Fruit fly (Drosophila melanogaster) whole organism, prepupa: Measurements from ENCODE around the gene CG8100.

ENCODE experiments used
- Blimp-1 ChIP-seq: fragments of 200-800 bp; sonication (Bioruptor generic); optimal IDR thresholded peaks from 3 replicates; lab custom pipeline; 2017; ENCODE audit warnings: missing biosample characterization, missing genetic modification characterization, mild to moderate bottlenecking, moderate library complexity, missing genetic modification reagents
- CG10631 ChIP-seq: fragments of 200-800 bp; sonication (Bioruptor generic); optimal IDR thresholded peaks from 2 replicates; lab custom pipeline; 2016; ENCODE audit warnings: missing biosample characterization, missing genetic modification characterization
- CG10669 ChIP-seq: fragments of 200-800 bp; sonication (Bioruptor generic); optimal IDR thresholded peaks from 3 replicates; lab custom pipeline; 2018; ENCODE audit warnings: missing biosample characterization, mild to moderate bottlenecking, missing genetic modification characterization, moderate library complexity
- CG11294 ChIP-seq: fragments of 200-800 bp; sonication (Bioruptor generic); IDR thresholded peaks from 2 replicates; pipeline ENCODE4 v1.3.6; 2022; ENCODE audit warnings: missing biosample characterization, missing genetic modification characterization
- CG15336 ChIP-seq: fragments of 200-800 bp; sonication (Bioruptor generic); IDR thresholded peaks from 2 replicates; pipeline ENCODE4 v1.3.6; 2022; ENCODE audit warnings: missing biosample characterization, missing genetic modification characterization
- CG1621 ChIP-seq: fragments of 200-800 bp; sonication (Bioruptor generic); optimal IDR thresholded peaks from 3 replicates; lab custom pipeline; 2018; ENCODE audit warnings: missing biosample characterization, mild to moderate bottlenecking, missing genetic modification characterization
- CG3032 ChIP-seq: fragments of 200-800 bp; optimal IDR thresholded peaks from 2 replicates; lab custom pipeline; 2019; ENCODE audit warnings: missing biosample characterization, mild to moderate bottlenecking, missing genetic modification characterization, moderate library complexity
- CG31627 ChIP-seq: fragments of 200-800 bp; sonication (Bioruptor generic); optimal IDR thresholded peaks from 3 replicates; lab custom pipeline; 2016; ENCODE audit warnings: missing biosample characterization, missing genetic modification characterization
- CG32006 ChIP-seq: fragments of 200-800 bp; sonication (Bioruptor generic); optimal IDR thresholded peaks from 3 replicates; lab custom pipeline; 2017; ENCODE audit warnings: missing biosample characterization, mild to moderate bottlenecking, missing genetic modification characterization
- CG34406 ChIP-seq: fragments of 200-800 bp; sonication (Bioruptor generic); optimal IDR thresholded peaks from 3 replicates; lab custom pipeline; 2016; ENCODE audit warnings: missing biosample characterization, missing genetic modification characterization
- CG3919 ChIP-seq: fragments of 200-800 bp; sonication (Bioruptor generic); optimal IDR thresholded peaks from 3 replicates; lab custom pipeline; 2016; ENCODE audit warnings: missing biosample characterization, missing genetic modification characterization
- CG6163 ChIP-seq: fragments of 200-800 bp; sonication (Bioruptor generic); IDR thresholded peaks from 3 replicates; pipeline ENCODE4 v1.3.6; 2022; ENCODE audit warnings: missing biosample characterization, missing genetic modification characterization
- CG6276 ChIP-seq: fragments of 200-800 bp; sonication (Bioruptor generic); optimal IDR thresholded peaks from 2 replicates; lab custom pipeline; 2017; ENCODE audit warnings: missing biosample characterization, mild to moderate bottlenecking, missing genetic modification characterization
- CG6808 ChIP-seq: fragments of 200-800 bp; sonication (Bioruptor generic); optimal IDR thresholded peaks from 3 replicates; lab custom pipeline; 2017; ENCODE audit warnings: missing biosample characterization, missing genetic modification characterization, mild to moderate bottlenecking, moderate library complexity, missing genetic modification reagents
- CG6854 ChIP-seq: fragments of 200-800 bp; sonication (Bioruptor generic); optimal IDR thresholded peaks from 2 replicates; lab custom pipeline; 2017; ENCODE audit warnings: missing biosample characterization, mild to moderate bottlenecking, missing genetic modification characterization
- CG7368 ChIP-seq: fragments of 200-800 bp; sonication (Bioruptor generic); optimal IDR thresholded peaks from 3 replicates; lab custom pipeline; 2016; ENCODE audit warnings: missing biosample characterization, missing genetic modification characterization
- CG8119 ChIP-seq: fragments of 200-800 bp; sonication (Bioruptor generic); IDR thresholded peaks from 3 replicates; pipeline ENCODE4 v1.3.6; 2022; ENCODE audit warnings: missing biosample characterization, missing genetic modification characterization
- CG8319 ChIP-seq: fragments of 200-800 bp; sonication (Bioruptor generic); optimal IDR thresholded peaks from 3 replicates; lab custom pipeline; 2016; ENCODE audit warnings: missing biosample characterization, missing genetic modification characterization
- CG8632 ChIP-seq: fragments of 200-800 bp; sonication (Bioruptor generic); optimal IDR thresholded peaks from 3 replicates; lab custom pipeline; 2016; ENCODE audit warnings: missing biosample characterization, missing genetic modification characterization
- CG9139 ChIP-seq: fragments of 200-800 bp; sonication (Bioruptor generic); optimal IDR thresholded peaks from 3 replicates; lab custom pipeline; 2017; ENCODE audit warnings: missing biosample characterization, mild to moderate bottlenecking, missing genetic modification characterization
- Eip75B ChIP-seq: fragments of 200-800 bp; sonication (Bioruptor generic); optimal IDR thresholded peaks from 3 replicates; lab custom pipeline; 2016; ENCODE audit warnings: missing biosample characterization, missing genetic modification characterization
- Eip78C ChIP-seq: fragments of 200-800 bp; sonication (Bioruptor generic); peaks from one replicate; lab custom pipeline; 2016; ENCODE audit warnings: missing biosample characterization, missing genetic modification characterization
- Ets21C ChIP-seq: fragments of 200-800 bp; sonication (Bioruptor generic); optimal IDR thresholded peaks from 3 replicates; lab custom pipeline; 2016; ENCODE audit warnings: missing biosample characterization, missing genetic modification characterization
- Ets96B ChIP-seq: fragments of 200-800 bp; optimal IDR thresholded peaks from 2 replicates; lab custom pipeline; 2019; ENCODE audit warnings: missing biosample characterization, mild to moderate bottlenecking, missing genetic modification characterization, moderate library complexity
- Hr38 ChIP-seq: sonication (Bioruptor generic); optimal IDR thresholded peaks from 2 replicates; lab custom pipeline; 2016; ENCODE audit warnings: missing biosample characterization, missing genetic modification characterization
- Hr39 ChIP-seq: fragments of 200-800 bp; sonication (Bioruptor generic); optimal IDR thresholded peaks from 2 replicates; lab custom pipeline; 2016; ENCODE audit warnings: missing biosample characterization, missing genetic modification characterization
- Hr4 ChIP-seq: fragments of 200-800 bp; sonication (Bioruptor generic); optimal IDR thresholded peaks from 3 replicates; lab custom pipeline; 2016; ENCODE audit warnings: missing biosample characterization, missing genetic modification characterization
- Lpt ChIP-seq: fragments of 200-800 bp; sonication (Bioruptor generic); optimal IDR thresholded peaks from 3 replicates; lab custom pipeline; 2016; ENCODE audit warnings: missing biosample characterization, missing genetic modification characterization
- OdsH ChIP-seq: fragments of 200-800 bp; sonication (Bioruptor generic); optimal IDR thresholded peaks from 3 replicates; lab custom pipeline; 2016; ENCODE audit warnings: missing biosample characterization, missing genetic modification characterization
- Smox ChIP-seq: fragments of 200-800 bp; sonication (Bioruptor generic); optimal IDR thresholded peaks from 3 replicates; lab custom pipeline; 2016; ENCODE audit warnings: missing biosample characterization, missing genetic modification characterization
- Sox102F ChIP-seq: fragments of 200-800 bp; sonication (Bioruptor generic); optimal IDR thresholded peaks from 2 replicates; lab custom pipeline; 2016; ENCODE audit warnings: missing biosample characterization, mild to moderate bottlenecking, missing genetic modification characterization
- Sox14 ChIP-seq: fragments of 200-800 bp; sonication (Bioruptor generic); optimal IDR thresholded peaks from 3 replicates; lab custom pipeline; 2016; ENCODE audit warnings: missing biosample characterization, missing genetic modification characterization
- Sox15 ChIP-seq: fragments of 200-800 bp; sonication (Bioruptor generic); optimal IDR thresholded peaks from 3 replicates; lab custom pipeline; 2016; ENCODE audit warnings: missing biosample characterization, missing genetic modification characterization
- achi ChIP-seq: fragments of 200-800 bp; sonication (Bioruptor generic); optimal IDR thresholded peaks from 3 replicates; lab custom pipeline; 2016; ENCODE audit warnings: missing biosample characterization, missing genetic modification characterization
- acj6 ChIP-seq: fragments of 200-800 bp; sonication (Bioruptor generic); optimal IDR thresholded peaks from 3 replicates; lab custom pipeline; 2016; ENCODE audit warnings: missing biosample characterization, missing genetic modification characterization
- cyc ChIP-seq: fragments of 200-800 bp; sonication (Bioruptor generic); optimal IDR thresholded peaks from 3 replicates; lab custom pipeline; 2016; ENCODE audit warnings: missing biosample characterization, missing genetic modification characterization
- dac ChIP-seq: fragments of 200-800 bp; sonication (Bioruptor generic); optimal IDR thresholded peaks from 2 replicates; lab custom pipeline; 2017; ENCODE audit warnings: missing biosample characterization, mild to moderate bottlenecking, missing genetic modification characterization
- esn ChIP-seq: fragments of 200-800 bp; sonication (Bioruptor generic); optimal IDR thresholded peaks from 2 replicates; lab custom pipeline; 2016; ENCODE audit warnings: missing biosample characterization, mild to moderate bottlenecking, missing genetic modification characterization, moderate library complexity
- fd85E ChIP-seq: fragments of 200-800 bp; sonication (Bioruptor generic); optimal IDR thresholded peaks from 3 replicates; lab custom pipeline; 2016; ENCODE audit warnings: missing biosample characterization, missing genetic modification characterization
- fkh ChIP-seq: fragments of 200-800 bp; sonication (Bioruptor generic); optimal IDR thresholded peaks from 3 replicates; lab custom pipeline; 2017; ENCODE audit warnings: missing biosample characterization, mild to moderate bottlenecking, missing genetic modification characterization, moderate library complexity
- lz ChIP-seq: fragments of 200-800 bp; sonication (Bioruptor generic); optimal IDR thresholded peaks from 3 replicates; lab custom pipeline; 2016; ENCODE audit warnings: missing biosample characterization, missing genetic modification characterization
- net ChIP-seq: fragments of 200-800 bp; sonication (Bioruptor generic); optimal IDR thresholded peaks from 3 replicates; lab custom pipeline; 2016; ENCODE audit warnings: missing biosample characterization, missing genetic modification characterization
- pdm3 ChIP-seq: fragments of 200-800 bp; sonication (Bioruptor generic); optimal IDR thresholded peaks from 3 replicates; lab custom pipeline; 2016; ENCODE audit warnings: missing biosample characterization, missing genetic modification characterization
- salr ChIP-seq, 2 experiments: fragments of 200-800 bp; sonication (Bioruptor generic); optimal IDR thresholded peaks; 3 replicates each; lab custom pipeline; 2016 to 2018; ENCODE audit warnings: missing biosample characterization in 2 of 2, missing genetic modification characterization in 2 of 2, mild to moderate bottlenecking in 1 of 2
- spab ChIP-seq: fragments of 200-800 bp; sonication (Bioruptor generic); optimal IDR thresholded peaks from 2 replicates; lab custom pipeline; 2017; ENCODE audit warnings: missing biosample characterization, mild to moderate bottlenecking, missing genetic modification characterization, missing genetic modification reagents
- ss ChIP-seq, 2 experiments: fragments of 200-800 bp; sonication (Bioruptor generic); optimal IDR thresholded peaks; 2 replicates in 1 of 2; 3 replicates in 1 of 2; lab custom pipeline; 2017 to 2018; ENCODE audit warnings: mild to moderate bottlenecking in 2 of 2, missing biosample characterization in 2 of 2, missing genetic modification characterization in 2 of 2, moderate library complexity in 1 of 2
- svp ChIP-seq: fragments of 200-800 bp; sonication (Bioruptor generic); peaks from one replicate; lab custom pipeline; 2016; ENCODE audit warnings: missing biosample characterization, missing genetic modification characterization
- topi ChIP-seq: fragments of 200-800 bp; sonication (Bioruptor generic); optimal IDR thresholded peaks from 3 replicates; lab custom pipeline; 2016; ENCODE audit warnings: missing biosample characterization, missing genetic modification characterization
- vri ChIP-seq: fragments of 200-800 bp; sonication (Bioruptor generic); optimal IDR thresholded peaks from 3 replicates; lab custom pipeline; 2016; ENCODE audit warnings: missing biosample characterization, mild to moderate bottlenecking, missing genetic modification characterization

Gene CG8100

dm6 chr3L:14056816-14057215 lies 26.6 kb upstream of the CG8100 start:
- TF ChIP-seq fkh (GFP tag; lab: Kevin White, UChicago) (peak; percentile 74), Ets21C (GFP tag; lab: Kevin White, UChicago) (no peak)

- TF ChIP-seq OdsH (GFP tag; lab: Kevin White, UChicago): peak; percentile 25
- TF ChIP-seq Ets21C (GFP tag; lab: Kevin White, UChicago): no peak
- TF ChIP-seq Hr38 (GFP tag; lab: Kevin White, UChicago): no peak
- TF ChIP-seq acj6 (GFP tag; lab: Kevin White, UChicago): peak; percentile 43
- TF ChIP-seq Smox (GFP tag; lab: Kevin White, UChicago): no peak
- peak; percentile 49 for TF ChIP-seq CG6854 (GFP tag; lab: Kevin White, UChicago)
- TF ChIP-seq Sox102F (GFP tag; lab: Kevin White, UChicago): peak; percentile 51
- TF ChIP-seq Hr4 (GFP tag; lab: Kevin White, UChicago): no peak
- no peak for TF ChIP-seq Blimp-1 (GFP tag; lab: Kevin White, UChicago)
- peak; percentile 27 for TF ChIP-seq CG3919 (GFP tag; lab: Kevin White, UChicago)
- no peak for TF ChIP-seq CG11294 (GFP tag; lab: Robert Waterston, UW)
- peak; percentile 5 for TF ChIP-seq CG8319 (GFP tag; lab: Kevin White, UChicago)
- TF ChIP-seq CG15336 (GFP tag; lab: Robert Waterston, UW): 0 out of 2 replicates have a peak, but pooled peaks have one; percentile 17
- TF ChIP-seq CG6163 (GFP tag; lab: Robert Waterston, UW): peak; percentile 36; the same call in 2 of the 3 replicates
- TF ChIP-seq ss (GFP tag; optimal IDR thresholded peaks at IDR 0.05; lab: Kevin White, UChicago): peak; percentile 58 to 80
- TF ChIP-seq CG8632: peak; percentile 30
- peak; percentile 20 for TF ChIP-seq CG3032 (tag; lab: Kevin White, UChicago)
- peak; percentile 37 for TF ChIP-seq cyc (GFP tag; lab: Kevin White, UChicago)
- TF ChIP-seq salr (GFP tag; optimal IDR thresholded peaks at IDR 0.05; lab: Kevin White, UChicago): no peak
- peak; percentile 49 for TF ChIP-seq CG9139
- peak; percentile 36 for TF ChIP-seq lz (GFP tag; lab: Kevin White, UChicago)
- peak; percentile 52 for TF ChIP-seq pdm3
- peak; percentile 39 for TF ChIP-seq Hr39
- peak; percentile 28 for TF ChIP-seq Eip75B
- peak; percentile 17 for TF ChIP-seq CG10631 (GFP tag; lab: Kevin White, UChicago)
- TF ChIP-seq fd85E (GFP tag; lab: Kevin White, UChicago): no peak
- TF ChIP-seq vri (GFP tag; lab: Kevin White, UChicago): no peak
- TF ChIP-seq Eip78C: peak; percentile 82
- peak; percentile 98 for TF ChIP-seq svp (GFP tag; lab: Kevin White, UChicago)
- peak; percentile 51 for TF ChIP-seq achi
- peak; percentile 53 for TF ChIP-seq esn
- TF ChIP-seq CG6276 (GFP tag; lab: Kevin White, UChicago): peak; percentile 30
- peak; percentile 46 for TF ChIP-seq topi (GFP tag; lab: Kevin White, UChicago)
- TF ChIP-seq CG34406 (GFP tag; lab: Kevin White, UChicago): peak; percentile 35
- peak; percentile 39 for TF ChIP-seq CG31627 (GFP tag; lab: Kevin White, UChicago)
- TF ChIP-seq spab: peak; percentile 8
- TF ChIP-seq net: peak; percentile 50
- TF ChIP-seq CG6808: peak; percentile 54
- peak; percentile 39 for TF ChIP-seq CG32006 (GFP tag; lab: Kevin White, UChicago)
- TF ChIP-seq Sox14: no peak
- TF ChIP-seq Lpt (GFP tag; lab: Kevin White, UChicago): no peak
- TF ChIP-seq CG1621: no peak
- peak; percentile 18 for TF ChIP-seq CG7368
- TF ChIP-seq CG8119 (GFP tag; lab: Robert Waterston, UW): no peak
- TF ChIP-seq fkh (GFP tag; lab: Kevin White, UChicago): peak; percentile 29
- no peak for TF ChIP-seq dac (GFP tag; lab: Kevin White, UChicago)
- peak; percentile 25 for TF ChIP-seq Sox15 (GFP tag; lab: Kevin White, UChicago)
- TF ChIP-seq Ets96B (tag; lab: Kevin White, UChicago): peak; percentile 3
- peak; percentile 34 for TF ChIP-seq CG10669
Observed at dm6 chr3L:14059266-14059974, 24.0 kb upstream of the CG8100 start.
